Worm (Caenorhabditis elegans): ENCODE measurements around the gene ZK622.5.

DNA sequence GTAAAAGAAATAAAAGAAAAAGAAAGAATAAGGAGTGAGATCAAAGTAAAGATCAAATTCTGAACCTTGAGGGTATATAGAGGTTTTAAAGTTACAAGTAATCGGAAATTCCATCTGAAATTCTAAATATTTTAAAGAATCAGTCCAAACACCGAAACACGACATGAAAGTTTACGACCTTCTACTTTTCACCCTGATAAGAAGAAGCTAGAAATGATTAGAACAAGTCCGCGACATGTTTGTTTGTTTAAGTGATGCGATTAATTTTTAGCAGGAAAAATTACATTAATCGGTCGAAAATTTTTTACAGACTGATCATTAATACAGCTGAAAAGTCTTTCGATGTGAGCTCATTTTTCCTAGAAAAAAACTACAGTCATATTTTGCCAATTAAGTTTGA is 24.6 kb upstream of the ZK622.5 start:
- no peak for TF ChIP-seq zfh-2 (GFP tag; conservative IDR thresholded peaks at IDR 0.05)
- TF ChIP-seq sdz-38 (tag; optimal IDR thresholded peaks at IDR 0.05): no peak
- no peak for TF ChIP-seq T26A5.8 (tag; optimal IDR thresholded peaks at IDR 0.05)
- TF ChIP-seq pha-4 (tag; optimal IDR thresholded peaks at IDR 0.05): no peak

All from whole organism, young adult.